Worm (Caenorhabditis elegans) whole organism, young adult: Measurements from ENCODE around the gene tpk-1.
A peak's percentile ranks its signal among the peaks of the same experiment; 100 is the strongest.

ENCODE experiments used
- B0035.1 ChIP-seq: sonication (generic microtip); optimal IDR thresholded peaks from 2 replicates; lab custom pipeline; 2016; ENCODE audit warnings: missing genetic modification characterization, mild to moderate bottlenecking, missing compliant biosample characterization, missing genotype, missing genetic modification reagents
- F22D6.2 ChIP-seq: sonication (generic microtip); optimal IDR thresholded peaks from 2 replicates; lab custom pipeline; 2016; ENCODE audit warnings: mild to moderate bottlenecking, missing genetic modification characterization, missing compliant biosample characterization
- F57A8.1 ChIP-seq: fragments of 200-800 bp; sonication (Bioruptor generic); optimal IDR thresholded peaks from 2 replicates; lab custom pipeline; 2018; ENCODE audit warnings: mild to moderate bottlenecking, missing genetic modification characterization, moderate library complexity, missing compliant biosample characterization
- F57C9.4 ChIP-seq: sonication (generic microtip); optimal IDR thresholded peaks from 2 replicates; lab custom pipeline; 2017; ENCODE audit warnings: mild to moderate bottlenecking, missing genetic modification characterization, missing compliant biosample characterization
- T26A5.8 ChIP-seq: sonication (generic microtip); optimal IDR thresholded peaks from 2 replicates; lab custom pipeline; 2016; ENCODE audit warnings: missing genetic modification characterization, missing compliant biosample characterization
- Y67H2A.10 ChIP-seq: fragments of 200-800 bp; sonication (Bioruptor generic); conservative IDR thresholded peaks from 2 replicates; pipeline ENCODE4 v1.3.6; 2022; ENCODE audit warnings: missing genetic modification reagents, missing genetic modification characterization, missing compliant biosample characterization
- Y79H2A.3 ChIP-seq: fragments of 200-800 bp; sonication (Bioruptor generic); conservative IDR thresholded peaks from 2 replicates; pipeline ENCODE4 v1.3.6; 2022; ENCODE audit warnings: missing genetic modification reagents, missing genetic modification characterization, missing compliant biosample characterization
- Y95B8A.8 ChIP-seq: fragments of 200-800 bp; sonication (Bioruptor generic); IDR thresholded peaks from 2 replicates; pipeline ENCODE4 v1.3.6; 2022; ENCODE audit warnings: missing genetic modification reagents, missing genetic modification characterization, missing compliant biosample characterization
- ZK185.1 ChIP-seq: sonication (generic microtip); optimal IDR thresholded peaks from 2 replicates; lab custom pipeline; 2016; ENCODE audit warnings: mild to moderate bottlenecking, missing genetic modification characterization, missing compliant biosample characterization; ENCODE audit not compliant: poor library complexity, severe bottlenecking
- ama-1 ChIP-seq, 3 experiments: fragments of 150-350 bp in 1 of 3; sonication (generic microtip) in 2 of 3; optimal IDR thresholded peaks; 2 replicates each; lab custom pipeline; 2014 to 2018; ENCODE audit warnings: missing biosample characterization in 2 of 3, missing genetic modification characterization in 2 of 3, missing genetic modification reagents in 2 of 3
- athp-1 ChIP-seq: sonication (generic microtip); optimal IDR thresholded peaks from 2 replicates; lab custom pipeline; 2017; ENCODE audit warnings: mild to moderate bottlenecking, missing genetic modification characterization, missing compliant biosample characterization
- attf-3 ChIP-seq: fragments of 200-800 bp; sonication (Bioruptor generic); conservative IDR thresholded peaks from 2 replicates; pipeline ENCODE4 v1.3.6; 2022; ENCODE audit warnings: missing genetic modification reagents, missing genetic modification characterization, missing compliant biosample characterization
- attf-6 ChIP-seq: fragments of 200-800 bp; sonication (Bioruptor generic); IDR thresholded peaks from 2 replicates; pipeline ENCODE4 v1.3.6; 2022; ENCODE audit warnings: missing genetic modification reagents, missing genetic modification characterization, missing compliant biosample characterization
- bed-1 ChIP-seq: fragments of 200-800 bp; sonication (Bioruptor generic); IDR thresholded peaks from 2 replicates; pipeline ENCODE4 v1.3.6; 2022; ENCODE audit warnings: missing genetic modification reagents, missing genetic modification characterization, missing compliant biosample characterization
- bed-2 ChIP-seq: fragments of 200-800 bp; sonication (Bioruptor generic); IDR thresholded peaks from 2 replicates; pipeline ENCODE4 v1.3.6; 2022; ENCODE audit warnings: missing genetic modification reagents, missing genetic modification characterization, missing compliant biosample characterization
- cebp-2 ChIP-seq: fragments of 200-800 bp; sonication (Bioruptor generic); IDR thresholded peaks from 2 replicates; pipeline ENCODE4 v1.3.6; 2022; ENCODE audit warnings: missing genetic modification characterization, missing compliant biosample characterization
- ceh-100 ChIP-seq: fragments of 200-800 bp; sonication (Bioruptor generic); IDR thresholded peaks from 2 replicates; pipeline ENCODE4 v1.3.6; 2022; ENCODE audit warnings: missing genetic modification reagents, missing genetic modification characterization, missing compliant biosample characterization
- ceh-58 ChIP-seq: fragments of 200-800 bp; sonication (Bioruptor generic); IDR thresholded peaks from 2 replicates; pipeline ENCODE4 v1.3.6; 2022; ENCODE audit warnings: missing genetic modification characterization, missing compliant biosample characterization
- ceh-91 ChIP-seq: fragments of 200-800 bp; sonication (Bioruptor generic); IDR thresholded peaks from 2 replicates; pipeline ENCODE4 v1.3.6; 2022; ENCODE audit warnings: missing genetic modification reagents, missing genetic modification characterization, missing compliant biosample characterization
- chd-7 ChIP-seq: sonication (generic microtip); optimal IDR thresholded peaks from 2 replicates; lab custom pipeline; 2016; ENCODE audit warnings: mild to moderate bottlenecking, missing genetic modification characterization, moderate library complexity, missing compliant biosample characterization
- dpff-1 ChIP-seq: sonication (generic microtip); optimal IDR thresholded peaks from 2 replicates; lab custom pipeline; 2017; ENCODE audit warnings: mild to moderate bottlenecking, missing genetic modification characterization, missing compliant biosample characterization
- efl-1 ChIP-seq: fragments of 150-350 bp; optimal IDR thresholded peaks from 2 replicates; lab custom pipeline; 2014; ENCODE audit warnings: missing biosample characterization, missing genetic modification reagents, missing genetic modification characterization
- hmg-1.2 ChIP-seq: fragments of 200-800 bp; sonication (Bioruptor generic); IDR thresholded peaks from 2 replicates; pipeline ENCODE4 v1.3.6; 2022; ENCODE audit warnings: missing genetic modification reagents, missing genetic modification characterization, missing compliant biosample characterization
- hmg-20 ChIP-seq: fragments of 200-800 bp; sonication (Bioruptor generic); IDR thresholded peaks from 2 replicates; pipeline ENCODE4 v1.3.6; 2022; ENCODE audit warnings: missing genetic modification reagents, missing genetic modification characterization, missing compliant biosample characterization
- lir-1 ChIP-seq: fragments of 200-800 bp; sonication (Bioruptor generic); conservative IDR thresholded peaks from 2 replicates; pipeline ENCODE4 v1.3.6; 2022; ENCODE audit warnings: missing genetic modification reagents, missing genetic modification characterization, missing compliant biosample characterization
- lsl-1 ChIP-seq: fragments of 200-800 bp; sonication (Bioruptor generic); optimal IDR thresholded peaks from 2 replicates; lab custom pipeline; 2018; ENCODE audit warnings: mild to moderate bottlenecking, missing genetic modification characterization, moderate library complexity, missing compliant biosample characterization
- madf-8 ChIP-seq: fragments of 200-800 bp; sonication (Bioruptor generic); conservative IDR thresholded peaks from 2 replicates; pipeline ENCODE4 v1.3.6; 2022; ENCODE audit warnings: missing genetic modification reagents, missing genetic modification characterization, missing compliant biosample characterization
- mcd-1 ChIP-seq: fragments of 200-800 bp; sonication (Bioruptor generic); IDR thresholded peaks from 2 replicates; pipeline ENCODE4 v1.3.6; 2022; ENCODE audit warnings: missing genetic modification reagents, missing genetic modification characterization, missing compliant biosample characterization
- mxl-1 ChIP-seq: sonication (generic microtip); optimal IDR thresholded peaks from 2 replicates; lab custom pipeline; 2016; ENCODE audit warnings: missing genetic modification characterization, missing compliant biosample characterization
- nfyb-1 ChIP-seq: fragments of 200-800 bp; sonication (Bioruptor generic); IDR thresholded peaks from 2 replicates; pipeline ENCODE4 v1.3.6; 2022; ENCODE audit warnings: missing genetic modification reagents, missing genetic modification characterization, missing compliant biosample characterization
- nhr-179 ChIP-seq: sonication (generic microtip); optimal IDR thresholded peaks from 2 replicates; lab custom pipeline; 2016; ENCODE audit warnings: mild to moderate bottlenecking, missing genetic modification characterization, missing compliant biosample characterization
- pha-4 ChIP-seq: fragments of 150-350 bp; sonication (generic microtip); optimal IDR thresholded peaks from 2 replicates; lab custom pipeline; 2014; ENCODE audit warnings: missing biosample characterization, missing genetic modification reagents, missing genetic modification characterization
- rcor-1 ChIP-seq: fragments of 200-800 bp; sonication (Bioruptor generic); IDR thresholded peaks from 2 replicates; pipeline ENCODE4 v1.3.6; 2022; ENCODE audit warnings: missing genetic modification reagents, missing genetic modification characterization, missing compliant biosample characterization
- rec-8 ChIP-seq, 2 experiments: sonication (generic microtip); optimal IDR thresholded peaks; 2 replicates each; lab custom pipeline; 2016; ENCODE audit warnings: mild to moderate bottlenecking in 2 of 2, missing genetic modification characterization in 2 of 2, missing genetic modification reagents in 2 of 2, missing genotype in 2 of 2, missing biosample characterization in 1 of 2, missing compliant biosample characterization in 1 of 2, moderate library complexity in 1 of 2
- rpc-1 ChIP-seq, 2 experiments: fragments of 150-350 bp in 1 of 2; sonication (generic microtip) in 1 of 2; optimal IDR thresholded peaks; 2 replicates each; lab custom pipeline; 2014 to 2018; ENCODE audit warnings: missing biosample characterization in 1 of 2, missing genetic modification characterization in 1 of 2, missing genetic modification reagents in 1 of 2, missing genotype in 1 of 2
- sea-2 ChIP-seq: fragments of 200-800 bp; sonication (Bioruptor generic); IDR thresholded peaks from 2 replicates; pipeline ENCODE4 v1.3.6; 2022; ENCODE audit warnings: missing genetic modification characterization, missing compliant biosample characterization
- snpc-1.3 ChIP-seq: sonication (generic microtip); optimal IDR thresholded peaks from 2 replicates; lab custom pipeline; 2017; ENCODE audit warnings: missing genetic modification characterization, mild to moderate bottlenecking, missing compliant biosample characterization, antibody characterized with exemption, moderate library complexity, missing genotype, missing genetic modification reagents; ENCODE audit not compliant: insufficient read depth
- snpc-3.4 ChIP-seq: sonication (generic microtip); optimal IDR thresholded peaks from 2 replicates; lab custom pipeline; 2017; ENCODE audit warnings: missing genetic modification characterization, mild to moderate bottlenecking, missing compliant biosample characterization, antibody characterized with exemption, moderate library complexity, missing genotype, missing genetic modification reagents
- somi-1 ChIP-seq: fragments of 200-800 bp; sonication (Bioruptor generic); optimal IDR thresholded peaks from 2 replicates; lab custom pipeline; 2018; ENCODE audit warnings: mild to moderate bottlenecking, missing genetic modification characterization, missing compliant biosample characterization
- sptf-2 ChIP-seq: fragments of 200-800 bp; sonication (Bioruptor generic); optimal IDR thresholded peaks from 2 replicates; lab custom pipeline; 2018; ENCODE audit warnings: mild to moderate bottlenecking, missing genetic modification characterization, missing compliant biosample characterization
- xnd-1 ChIP-seq: sonication (generic microtip); optimal IDR thresholded peaks from 2 replicates; lab custom pipeline; 2016; ENCODE audit warnings: missing genotype, missing genetic modification reagents, missing genetic modification characterization, missing compliant biosample characterization
- zfh-2 ChIP-seq: fragments of 200-800 bp; sonication (Bioruptor generic); conservative IDR thresholded peaks from 2 replicates; pipeline ENCODE4 v1.3.6; 2022; ENCODE audit warnings: missing genetic modification reagents, missing genetic modification characterization, missing compliant biosample characterization
- ztf-18 ChIP-seq: sonication (generic microtip); optimal IDR thresholded peaks from 2 replicates; lab custom pipeline; 2016; ENCODE audit warnings: missing genotype, mild to moderate bottlenecking, missing genetic modification characterization, missing compliant biosample characterization
- ztf-22 ChIP-seq: fragments of 200-800 bp; sonication (Bioruptor generic); optimal IDR thresholded peaks from 2 replicates; lab custom pipeline; 2018; ENCODE audit warnings: mild to moderate bottlenecking, missing genetic modification characterization, moderate library complexity, missing compliant biosample characterization
- ztf-25 ChIP-seq: fragments of 200-800 bp; sonication (Bioruptor generic); IDR thresholded peaks from 2 replicates; pipeline ENCODE4 v1.3.6; 2022; ENCODE audit warnings: missing genetic modification reagents, missing genetic modification characterization, missing compliant biosample characterization
- ztf-26 ChIP-seq: sonication (generic microtip); optimal IDR thresholded peaks from 2 replicates; lab custom pipeline; 2017; ENCODE audit warnings: missing genetic modification characterization, missing compliant biosample characterization
- ztf-6 ChIP-seq: fragments of 200-800 bp; sonication (Bioruptor generic); IDR thresholded peaks from 2 replicates; pipeline ENCODE4 v1.3.6; 2022; ENCODE audit warnings: missing genetic modification reagents, missing genetic modification characterization, missing compliant biosample characterization

The tpk-1 gene

DNA sequence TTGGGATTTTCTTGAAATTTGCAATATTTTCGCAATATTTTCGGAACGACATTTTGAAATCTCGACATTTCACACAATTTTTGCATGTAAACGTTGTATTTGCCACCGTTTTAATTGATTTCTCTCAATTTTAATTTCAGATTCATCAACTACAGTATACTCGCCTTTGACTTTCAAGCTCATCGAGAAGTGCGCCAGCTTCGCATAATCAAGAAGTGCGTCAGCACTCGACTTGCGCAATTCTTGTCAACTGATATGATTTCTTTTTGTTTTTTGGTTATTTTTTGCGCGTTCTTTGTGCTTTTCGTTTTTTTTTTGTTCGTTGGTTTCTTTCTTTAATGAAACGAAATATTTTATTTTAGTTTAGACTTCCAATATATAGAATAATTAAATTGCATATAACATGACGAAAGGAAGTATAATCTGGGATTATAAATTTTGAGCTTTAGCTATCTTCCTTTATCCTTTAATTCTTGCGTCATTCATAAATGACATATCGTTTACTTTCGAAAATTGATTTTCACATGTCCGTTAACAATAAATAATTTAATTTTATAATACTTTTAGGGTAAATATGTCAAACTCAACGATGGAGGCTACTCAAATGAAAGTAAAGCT, 24.7 kb upstream of the tpk-1 start, which contains the start of gene famh-136 (continued):
- TF ChIP-seq attf-3 (GFP tag; lab: Robert Waterston, UW) = peak; percentile 46; the same call in 1 of the 2 replicates
- TF ChIP-seq hmg-20 (GFP tag; lab: Robert Waterston, UW) = no peak
- TF ChIP-seq rec-8 (tag; optimal IDR thresholded peaks at IDR 0.05; lab: Kevin White, UChicago) = no peak
- TF ChIP-seq ztf-25 (GFP tag; lab: Robert Waterston, UW) = no peak
- peak; percentile 80 for TF ChIP-seq nfyb-1
- no peak for TF ChIP-seq F57A8.1 (GFP tag; lab: Kevin White, UChicago)
- peak; percentile 57 for TF ChIP-seq lir-1 (GFP tag; lab: Robert Waterston, UW)
- peak; percentile 62 for TF ChIP-seq efl-1
- TF ChIP-seq ztf-22 (GFP tag; lab: Kevin White, UChicago) = no peak
- no peak for TF ChIP-seq nhr-179 (tag; lab: Kevin White, UChicago)
- TF ChIP-seq snpc-3.4 (tag; lab: Kevin White, UChicago) = peak; percentile 24
- TF ChIP-seq bed-1 = no peak
- TF ChIP-seq T26A5.8 = no peak
- TF ChIP-seq chd-7 = no peak
- no peak for TF ChIP-seq ztf-6
- TF ChIP-seq dpff-1 (tag; lab: Kevin White, UChicago) = no peak
- TF ChIP-seq ceh-100 (GFP tag; lab: Robert Waterston, UW) = peak; percentile 49; the same call in 1 of the 2 replicates
- TF ChIP-seq ztf-26 (tag; lab: Kevin White, UChicago) = peak; percentile 79
- peak; percentile 86 for TF ChIP-seq mcd-1 (GFP tag; lab: Robert Waterston, UW)
- no peak for TF ChIP-seq sea-2
- TF ChIP-seq B0035.1 (tag; lab: Kevin White, UChicago) = no peak
- TF ChIP-seq bed-2 (GFP tag; lab: Robert Waterston, UW) = no peak
- TF ChIP-seq ztf-18 (tag; lab: Kevin White, UChicago) = peak; percentile 99
- peak; percentile 75 for TF ChIP-seq Y95B8A.8
- no peak for TF ChIP-seq F57C9.4
- TF ChIP-seq ceh-58 (GFP tag; lab: Robert Waterston, UW) = no peak
- no peak for TF ChIP-seq zfh-2 (GFP tag; lab: Robert Waterston, UW)
- peak; percentile 66 for TF ChIP-seq somi-1
- no peak for TF ChIP-seq rpc-1 (optimal IDR thresholded peaks at IDR 0.05; lab: Kevin White, UChicago)
- TF ChIP-seq rpc-1 (tag; optimal IDR thresholded peaks at IDR 0.05; lab: Kevin White, UChicago) = no peak
- TF ChIP-seq lsl-1 (GFP tag; lab: Kevin White, UChicago) = peak; percentile 68
- TF ChIP-seq hmg-1.2 = peak; percentile 57
- peak; percentile 34 for TF ChIP-seq pha-4 (tag; lab: Kevin White, UChicago)
- TF ChIP-seq F22D6.2 (tag; lab: Kevin White, UChicago) = peak; percentile 67
- peak; percentile 72 for TF ChIP-seq rcor-1
- TF ChIP-seq madf-8 (GFP tag; lab: Robert Waterston, UW) = peak; percentile 67
- TF ChIP-seq athp-1 (tag; lab: Kevin White, UChicago) = peak; percentile 12
- no peak for TF ChIP-seq Y79H2A.3 (GFP tag; lab: Robert Waterston, UW)
- TF ChIP-seq cebp-2 (GFP tag; lab: Robert Waterston, UW) = 0 out of 2 replicates have a peak, but pooled peaks have one; percentile 21
- peak; percentile 46 for TF ChIP-seq ZK185.1
- TF ChIP-seq attf-6 (GFP tag; lab: Robert Waterston, UW) = no peak
- no peak for TF ChIP-seq sptf-2 (GFP tag; lab: Kevin White, UChicago)
- no peak for TF ChIP-seq ama-1 (optimal IDR thresholded peaks at IDR 0.05; lab: Kevin White, UChicago)
- no peak for TF ChIP-seq ama-1 (GFP tag; optimal IDR thresholded peaks at IDR 0.05; lab: Kevin White, UChicago)
- TF ChIP-seq mxl-1 (tag; lab: Kevin White, UChicago) = no peak
- TF ChIP-seq Y67H2A.10 = 0 out of 2 replicates have a peak, but pooled peaks have one; percentile 20
- TF ChIP-seq xnd-1 (tag; lab: Kevin White, UChicago) = peak; percentile 58
- TF ChIP-seq snpc-1.3 (tag; lab: Kevin White, UChicago) = peak; percentile 27
- TF ChIP-seq ceh-91 (GFP tag; lab: Robert Waterston, UW) = peak; percentile 25; the same call in 1 of the 2 replicates
